Worm (Caenorhabditis elegans) whole organism, young adult: ENCODE measurements around the gene C36B7.3.

Experiments
- Y53G8AR.9 ChIP-seq: fragments of 200-800 bp; sonication (Bioruptor generic); conservative IDR thresholded peaks from 2 replicates; pipeline ENCODE4 v1.3.6; 2022; ENCODE audit warnings: missing genetic modification reagents, missing genetic modification characterization, missing compliant biosample characterization
- atf-7 ChIP-seq: sonication (generic microtip); optimal IDR thresholded peaks from 2 replicates; lab custom pipeline; 2017; ENCODE audit warnings: mild to moderate bottlenecking, missing genetic modification characterization, missing compliant biosample characterization
- lag-1 ChIP-seq: fragments of 200-800 bp; sonication (Bioruptor generic); IDR thresholded peaks from 2 replicates; pipeline ENCODE4 v1.3.6; 2022; ENCODE audit warnings: missing genetic modification reagents, missing genetic modification characterization, missing compliant biosample characterization
- lin-35 ChIP-seq, 3 experiments: fragments of 150-350 bp in 2 of 3; sonication (generic microtip) in 1 of 3; optimal IDR thresholded peaks; 2 replicates each; lab custom pipeline; 2014 to 2018; ENCODE audit warnings: missing biosample characterization in 3 of 3, missing genetic modification characterization in 3 of 3, missing genetic modification reagents in 3 of 3
- lir-1 ChIP-seq: fragments of 200-800 bp; sonication (Bioruptor generic); conservative IDR thresholded peaks from 2 replicates; pipeline ENCODE4 v1.3.6; 2022; ENCODE audit warnings: missing genetic modification reagents, missing genetic modification characterization, missing compliant biosample characterization
- mcd-1 ChIP-seq: fragments of 200-800 bp; sonication (Bioruptor generic); IDR thresholded peaks from 2 replicates; pipeline ENCODE4 v1.3.6; 2022; ENCODE audit warnings: missing genetic modification reagents, missing genetic modification characterization, missing compliant biosample characterization
- nhr-90 ChIP-seq: sonication (generic microtip); optimal IDR thresholded peaks from 2 replicates; lab custom pipeline; 2016; ENCODE audit warnings: missing genotype, mild to moderate bottlenecking, missing genetic modification characterization, missing compliant biosample characterization
- sptf-2 ChIP-seq: fragments of 200-800 bp; sonication (Bioruptor generic); optimal IDR thresholded peaks from 2 replicates; lab custom pipeline; 2018; ENCODE audit warnings: mild to moderate bottlenecking, missing genetic modification characterization, missing compliant biosample characterization
- unc-130 ChIP-seq: sonication (generic microtip); optimal IDR thresholded peaks from 2 replicates; lab custom pipeline; 2016; ENCODE audit warnings: missing genetic modification reagents, missing genetic modification characterization, missing compliant biosample characterization
- unc-62 ChIP-seq: fragments of 150-350 bp; optimal IDR thresholded peaks from 2 replicates; lab custom pipeline; 2014; ENCODE audit warnings: missing biosample characterization, missing genetic modification reagents, missing genetic modification characterization
- zfh-2 ChIP-seq: fragments of 200-800 bp; sonication (Bioruptor generic); conservative IDR thresholded peaks from 2 replicates; pipeline ENCODE4 v1.3.6; 2022; ENCODE audit warnings: missing genetic modification reagents, missing genetic modification characterization, missing compliant biosample characterization

- no peak for TF ChIP-seq mcd-1 (GFP tag; lab: Robert Waterston, UW)
- no peak for TF ChIP-seq Y53G8AR.9 (GFP tag; lab: Robert Waterston, UW)
- TF ChIP-seq sptf-2 (GFP tag; lab: Kevin White, UChicago) = no peak
- TF ChIP-seq zfh-2 (GFP tag; lab: Robert Waterston, UW) = no peak
- no peak for TF ChIP-seq nhr-90
- no peak for TF ChIP-seq lir-1 (GFP tag; lab: Robert Waterston, UW)
- TF ChIP-seq atf-7 (tag; lab: Kevin White, UChicago) = no peak
- no peak for TF ChIP-seq unc-62
- no peak for TF ChIP-seq unc-130 (GFP tag; lab: Kevin White, UChicago)
- TF ChIP-seq lag-1 = no peak
- no peak for TF ChIP-seq lin-35 (GFP tag; optimal IDR thresholded peaks at IDR 0.05; lab: Kevin White, UChicago)
Measured at ce11 chrX:7075250-7075649, 26.3 kb upstream of the C36B7.3 start, which contains the start of gene B0403.6.
